Fruit fly (Drosophila melanogaster): ENCODE measurements around the gene CG12581.

DNA sequence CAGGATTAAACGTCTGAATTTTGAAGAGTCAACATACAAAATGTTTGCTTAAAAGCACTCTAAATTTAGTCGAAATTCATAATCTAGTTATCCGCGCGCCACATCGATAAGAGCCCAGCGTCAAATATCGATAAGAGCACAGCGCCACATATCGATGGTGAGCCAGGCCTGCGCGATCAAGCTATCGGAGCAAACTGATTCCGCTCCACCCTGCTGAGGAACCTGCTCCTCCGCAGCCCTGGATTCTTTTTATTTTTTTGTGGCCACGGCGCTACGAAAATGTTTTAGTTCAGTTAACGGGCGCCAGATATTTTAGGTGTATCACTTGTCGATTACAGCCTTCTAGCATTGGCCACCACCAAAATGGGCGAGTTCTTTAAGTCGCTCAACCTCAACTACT lies 46.3 kb downstream of the CG12581 start:
- TF ChIP-seq cic (GFP tag; optimal IDR thresholded peaks at IDR 0.05) = peak; percentile 23
- TF ChIP-seq tj (GFP tag; optimal IDR thresholded peaks at IDR 0.05) = no peak
- peak; percentile 16 for TF ChIP-seq CG11617 (GFP tag; optimal IDR thresholded peaks at IDR 0.05)
- TF ChIP-seq pad (GFP tag; optimal IDR thresholded peaks at IDR 0.05) = no peak
